Worm (Caenorhabditis elegans) whole organism, young adult: Measurements from ENCODE around the gene klo-2.

Source experiments
- F39B2.1 ChIP-seq: fragments of 200-800 bp; sonication (Bioruptor generic); IDR thresholded peaks from 2 replicates; pipeline ENCODE4 v1.3.6; 2022; ENCODE audit warnings: missing genetic modification reagents, missing genetic modification characterization, missing compliant biosample characterization
- Y53G8AR.9 ChIP-seq: fragments of 200-800 bp; sonication (Bioruptor generic); conservative IDR thresholded peaks from 2 replicates; pipeline ENCODE4 v1.3.6; 2022; ENCODE audit warnings: missing genetic modification reagents, missing genetic modification characterization, missing compliant biosample characterization
- attf-3 ChIP-seq: fragments of 200-800 bp; sonication (Bioruptor generic); conservative IDR thresholded peaks from 2 replicates; pipeline ENCODE4 v1.3.6; 2022; ENCODE audit warnings: missing genetic modification reagents, missing genetic modification characterization, missing compliant biosample characterization
- attf-6 ChIP-seq: fragments of 200-800 bp; sonication (Bioruptor generic); IDR thresholded peaks from 2 replicates; pipeline ENCODE4 v1.3.6; 2022; ENCODE audit warnings: missing genetic modification reagents, missing genetic modification characterization, missing compliant biosample characterization
- bed-1 ChIP-seq: fragments of 200-800 bp; sonication (Bioruptor generic); IDR thresholded peaks from 2 replicates; pipeline ENCODE4 v1.3.6; 2022; ENCODE audit warnings: missing genetic modification reagents, missing genetic modification characterization, missing compliant biosample characterization
- hmg-1.2 ChIP-seq: fragments of 200-800 bp; sonication (Bioruptor generic); IDR thresholded peaks from 2 replicates; pipeline ENCODE4 v1.3.6; 2022; ENCODE audit warnings: missing genetic modification reagents, missing genetic modification characterization, missing compliant biosample characterization
- hsf-1 ChIP-seq: fragments of 200-800 bp; sonication (Bioruptor generic); IDR thresholded peaks from 2 replicates; pipeline ENCODE4 v1.3.6; 2022; ENCODE audit warnings: missing genetic modification reagents, missing genetic modification characterization, missing compliant biosample characterization
- pbrm-1 ChIP-seq: fragments of 200-800 bp; sonication (Bioruptor generic); IDR thresholded peaks from 2 replicates; pipeline ENCODE4 v1.3.6; 2022; ENCODE audit warnings: missing genetic modification reagents, missing genetic modification characterization, missing compliant biosample characterization
- sea-2 ChIP-seq: fragments of 200-800 bp; sonication (Bioruptor generic); IDR thresholded peaks from 2 replicates; pipeline ENCODE4 v1.3.6; 2022; ENCODE audit warnings: missing genetic modification characterization, missing compliant biosample characterization
- ztf-6 ChIP-seq: fragments of 200-800 bp; sonication (Bioruptor generic); IDR thresholded peaks from 2 replicates; pipeline ENCODE4 v1.3.6; 2022; ENCODE audit warnings: missing genetic modification reagents, missing genetic modification characterization, missing compliant biosample characterization

The klo-2 gene

DNA sequence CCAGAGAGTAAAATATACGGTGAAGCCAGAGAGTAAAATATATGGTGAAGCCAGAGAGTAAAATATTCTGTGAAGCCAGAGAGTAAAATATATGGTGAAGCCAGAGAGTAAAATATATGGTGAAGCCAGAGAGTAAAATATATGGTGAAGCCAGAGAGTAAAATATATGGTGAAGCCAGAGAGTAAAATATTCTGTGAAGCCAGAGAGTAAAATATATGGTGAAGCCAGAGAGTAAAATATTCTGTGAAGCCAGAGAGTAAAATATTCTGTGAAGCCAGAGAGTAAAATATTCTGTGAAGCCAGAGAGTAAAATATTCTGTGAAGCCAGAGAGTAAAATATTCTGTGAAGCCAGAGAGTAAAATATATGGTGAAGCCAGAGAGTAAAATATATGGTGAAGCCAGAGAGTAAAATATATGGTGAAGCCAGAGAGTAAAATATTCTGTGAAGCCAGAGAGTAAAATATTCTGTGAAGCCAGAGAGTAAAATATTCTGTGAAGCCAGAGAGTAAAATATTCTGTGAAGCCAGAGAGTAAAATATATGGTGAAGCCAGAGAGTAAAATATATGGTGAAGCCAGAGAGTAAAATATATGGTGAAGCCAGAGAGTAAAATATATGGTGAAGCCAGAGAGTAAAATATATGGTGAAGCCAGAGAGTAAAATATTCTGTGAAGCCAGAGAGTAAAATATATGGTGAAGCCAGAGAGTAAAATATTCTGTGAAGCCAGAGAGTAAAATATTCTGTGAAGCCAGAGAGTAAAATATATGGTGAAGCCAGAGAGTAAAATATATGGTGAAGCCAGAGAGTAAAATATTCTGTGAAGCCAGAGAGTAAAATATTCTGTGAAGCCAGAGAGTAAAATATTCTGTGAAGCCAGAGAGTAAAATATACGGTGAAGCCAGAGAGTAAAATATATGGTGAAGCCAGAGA is 51.5 kb downstream of the klo-2 start (continued):
- peak; percentile 31; the same call in 1 of the 2 replicates for TF ChIP-seq sea-2
- TF ChIP-seq Y53G8AR.9 (GFP tag; lab: Robert Waterston, UW): peak; percentile 71
- peak; percentile 18; the same call in 1 of the 2 replicates for TF ChIP-seq pbrm-1 (GFP tag; lab: Robert Waterston, UW)
- TF ChIP-seq attf-3 (GFP tag; lab: Robert Waterston, UW): peak; percentile 62
- peak; percentile 98 for TF ChIP-seq bed-1 (GFP tag; lab: Robert Waterston, UW)
- peak; percentile 87; the same call in 1 of the 2 replicates for TF ChIP-seq ztf-6 (GFP tag; lab: Robert Waterston, UW)
- peak; percentile 81 for TF ChIP-seq attf-6 (GFP tag; lab: Robert Waterston, UW)
- TF ChIP-seq hmg-1.2 (GFP tag; lab: Robert Waterston, UW): peak; percentile 28; the same call in 1 of the 2 replicates
- peak; percentile 93 for TF ChIP-seq F39B2.1 (GFP tag; lab: Robert Waterston, UW)
- peak; percentile 84 for TF ChIP-seq hsf-1 (GFP tag; lab: Robert Waterston, UW)
- TF ChIP-seq, all 124 proteins: peak for 26; not testable (repeated sequence) for 98
